Fruit fly (Drosophila melanogaster) whole organism, wandering third instar larva: ENCODE results near the gene CG13893.

Experiments used
- Abd-B ChIP-seq: fragments of >200 bp; optimal IDR thresholded peaks from 2 replicates; lab custom pipeline; 2017; ENCODE audit warnings: missing biosample characterization, missing genetic modification characterization
- Dfd ChIP-seq: fragments of >200 bp; optimal IDR thresholded peaks from 2 replicates; lab custom pipeline; 2017; ENCODE audit warnings: missing biosample characterization, missing genetic modification characterization
- Dif ChIP-seq: fragments of 200-275, 200-300 bp; sonication (Bioruptor generic); optimal IDR thresholded peaks from 2 replicates; lab custom pipeline; 2018; ENCODE audit warnings: missing biosample characterization, missing genetic modification characterization; ENCODE audit not compliant: partially characterized antibody
- HLH106 ChIP-seq: fragments of 200-800 bp; optimal IDR thresholded peaks from 3 replicates; lab custom pipeline; 2019; ENCODE audit warnings: missing biosample characterization, mild to moderate bottlenecking, missing genetic modification characterization, moderate library complexity
- Hnf4 ChIP-seq: fragments of 200-800 bp; sonication (Bioruptor generic); optimal IDR thresholded peaks from 2 replicates; lab custom pipeline; 2016; ENCODE audit warnings: missing biosample characterization, mild to moderate bottlenecking, missing genetic modification characterization
- Hr78 ChIP-seq: fragments of >200 bp; optimal IDR thresholded peaks from 2 replicates; lab custom pipeline; 2017; ENCODE audit warnings: missing biosample characterization, missing genetic modification characterization
- Hr83 ChIP-seq: fragments of 200-300 bp; sonication (Bioruptor generic); optimal IDR thresholded peaks from 2 replicates; lab custom pipeline; 2016; ENCODE audit warnings: missing biosample characterization, mild to moderate bottlenecking, missing genetic modification characterization, moderate library complexity; ENCODE audit not compliant: poor library complexity, severe bottlenecking
- Mio ChIP-seq: sonication (Bioruptor generic); optimal IDR thresholded peaks from 2 replicates; lab custom pipeline; 2016; ENCODE audit warnings: missing biosample characterization, missing genetic modification characterization
- N ChIP-seq: fragments of >200 bp; optimal IDR thresholded peaks from 2 replicates; lab custom pipeline; 2018; ENCODE audit warnings: missing biosample characterization, missing external identifiers, missing genetic modification characterization
- OdsH ChIP-seq: fragments of 200-800 bp; sonication (Bioruptor generic); optimal IDR thresholded peaks from 2 replicates; lab custom pipeline; 2016; ENCODE audit warnings: missing biosample characterization, mild to moderate bottlenecking, missing genetic modification characterization
- Rel ChIP-seq, 2 experiments: fragments of 200-800 bp; sonication (Bioruptor generic) in 1 of 2; optimal IDR thresholded peaks; 2 replicates in 1 of 2; 3 replicates in 1 of 2; lab custom pipeline; 2016 to 2019; ENCODE audit warnings: mild to moderate bottlenecking in 2 of 2, missing biosample characterization in 2 of 2, missing genetic modification characterization in 2 of 2, moderate library complexity in 1 of 2
- Sp1 ChIP-seq: fragments of 200-800 bp; sonication (Bioruptor generic); optimal IDR thresholded peaks from 3 replicates; lab custom pipeline; 2019; ENCODE audit warnings: missing biosample characterization, mild to moderate bottlenecking, missing genetic modification characterization, moderate library complexity
- br ChIP-seq: fragments of 200-800 bp; sonication (Bioruptor generic); optimal IDR thresholded peaks from 2 replicates; lab custom pipeline; 2016; ENCODE audit warnings: missing biosample characterization, missing genetic modification characterization
- dl ChIP-seq, 2 experiments: fragments of 175-275, 200-275 bp in 1 of 2; fragments of 200-275 bp in 1 of 2; sonication (Bioruptor generic); optimal IDR thresholded peaks; lab custom pipeline; 2018; ENCODE audit warnings: mild to moderate bottlenecking in 2 of 2, missing biosample characterization in 2 of 2, missing genetic modification characterization in 2 of 2, moderate library complexity in 2 of 2; ENCODE audit not compliant: partially characterized antibody in 2 of 2, insufficient read depth in 1 of 2
- dmrt93B ChIP-seq: fragments of 200-800 bp; sonication (Bioruptor generic); optimal IDR thresholded peaks from 2 replicates; lab custom pipeline; 2018; ENCODE audit warnings: missing biosample characterization, mild to moderate bottlenecking, missing genetic modification characterization
- dsf ChIP-seq: sonication (Bioruptor generic); optimal IDR thresholded peaks from 2 replicates; lab custom pipeline; 2016; ENCODE audit warnings: missing biosample characterization, missing genetic modification characterization, borderline replicate concordance
- ey ChIP-seq: fragments of 200-800 bp; sonication (Bioruptor generic); optimal IDR thresholded peaks from 2 replicates; lab custom pipeline; 2016; ENCODE audit warnings: missing biosample characterization, missing genetic modification characterization
- foxo ChIP-seq, 2 experiments: fragments of 200-800 bp; sonication (Bioruptor generic); optimal IDR thresholded peaks; 2 replicates in 1 of 2; 3 replicates in 1 of 2; lab custom pipeline; 2016 to 2017; ENCODE audit warnings: missing biosample characterization in 2 of 2, missing genetic modification characterization in 2 of 2
- h ChIP-seq: fragments of 200-800 bp; sonication (Bioruptor generic); optimal IDR thresholded peaks from 3 replicates; lab custom pipeline; 2016; ENCODE audit warnings: missing biosample characterization, mild to moderate bottlenecking, missing genetic modification characterization
- jim ChIP-seq: fragments of 175-275, 200-325 bp; sonication (Bioruptor generic); optimal IDR thresholded peaks from 2 replicates; lab custom pipeline; 2016; ENCODE audit warnings: missing biosample characterization, mild to moderate bottlenecking, missing genetic modification characterization
- lola ChIP-seq: fragments of >200 bp; optimal IDR thresholded peaks from 2 replicates; lab custom pipeline; 2017; ENCODE audit warnings: missing biosample characterization, missing genetic modification characterization
- psq ChIP-seq: fragments of 200-800 bp; sonication (Bioruptor generic); optimal IDR thresholded peaks from 3 replicates; lab custom pipeline; 2017; ENCODE audit warnings: missing biosample characterization, mild to moderate bottlenecking, missing genetic modification characterization, moderate library complexity
- rgr ChIP-seq: fragments of 200-800 bp; sonication (Bioruptor generic); optimal IDR thresholded peaks from 3 replicates; lab custom pipeline; 2016; ENCODE audit warnings: missing biosample characterization, mild to moderate bottlenecking, missing genetic modification characterization
- tai ChIP-seq: sonication (Bioruptor generic); optimal IDR thresholded peaks from 2 replicates; lab custom pipeline; 2016; ENCODE audit warnings: missing biosample characterization, missing genetic modification characterization
- usp ChIP-seq: fragments of >200 bp; optimal IDR thresholded peaks from 2 replicates; lab custom pipeline; 2017; ENCODE audit warnings: missing biosample characterization, missing genetic modification characterization
- woc ChIP-seq: sonication (Bioruptor generic); optimal IDR thresholded peaks from 2 replicates; lab custom pipeline; 2016; ENCODE audit warnings: missing biosample characterization, mild to moderate bottlenecking, missing genetic modification characterization

CG13893 gene

dm6 chr3L:640324-640974 lies 36.6 kb upstream of the CG13893 start (continued):
- peak; percentile 94 for TF ChIP-seq psq (GFP tag; lab: Kevin White, UChicago)
- peak; percentile 77 for TF ChIP-seq dmrt93B
- peak; percentile 92 for TF ChIP-seq OdsH (GFP tag; lab: Kevin White, UChicago)

dm6 chr3L:639460-640103 lies 35.8 kb upstream of the CG13893 start:
- TF ChIP-seq Hnf4 (no peak), Dfd (GFP tag; lab: Kevin White, UChicago) (peak; percentile 58), Dif (GFP tag; lab: Kevin White, UChicago) (peak; percentile 31)

- no peak for TF ChIP-seq dl (GFP tag; optimal IDR thresholded peaks at IDR 0.05; lab: Kevin White, UChicago; ENCODE audit: insufficient read depth in 1 of 2, partially characterized antibody in 2 of 2)
- TF ChIP-seq Hnf4 = no peak
- no peak for TF ChIP-seq usp (GFP tag; lab: Kevin White, UChicago)
- no peak for TF ChIP-seq rgr
- TF ChIP-seq dsf (GFP tag; lab: Kevin White, UChicago) = no peak
- no peak for TF ChIP-seq Dif (GFP tag; lab: Kevin White, UChicago)
- no peak for TF ChIP-seq woc (GFP tag; lab: Kevin White, UChicago)
- no peak for TF ChIP-seq N
- no peak for TF ChIP-seq br (GFP tag; lab: Kevin White, UChicago)
- peak; percentile 71 for TF ChIP-seq Sp1 (GFP tag; lab: Kevin White, UChicago)
- no peak for TF ChIP-seq h
- TF ChIP-seq psq (GFP tag; lab: Kevin White, UChicago) = no peak
- TF ChIP-seq Rel (GFP tag; optimal IDR thresholded peaks at IDR 0.05; lab: Kevin White, UChicago) = no peak
- TF ChIP-seq Rel (tag; optimal IDR thresholded peaks at IDR 0.05; lab: Kevin White, UChicago) = peak; percentile 37
- no peak for TF ChIP-seq lola (GFP tag; lab: Kevin White, UChicago)
These were observed 35.0 kb upstream of the CG13893 start for dm6 chr3L:638757-639353.

DNA sequence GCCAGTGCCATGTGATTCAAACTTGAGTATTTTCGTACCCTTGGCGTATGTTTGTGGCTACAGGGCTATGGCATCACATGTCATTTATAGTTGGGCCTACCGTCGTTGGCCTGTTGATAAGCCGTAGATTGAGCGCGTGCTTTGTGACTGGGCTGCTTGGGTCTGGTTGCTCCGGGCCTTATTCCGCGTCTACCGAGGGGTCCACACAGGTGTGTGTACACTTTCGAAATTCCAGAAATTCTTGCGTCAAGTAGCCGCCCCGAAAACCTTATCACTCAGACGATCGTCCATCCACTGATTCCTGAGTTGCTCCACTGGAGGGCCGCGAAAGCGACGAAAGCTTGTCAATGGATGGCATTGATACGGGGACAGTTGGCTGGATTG lies 34.2 kb upstream of the CG13893 start:
- TF ChIP-seq Hr78 (GFP tag; lab: Kevin White, UChicago) = no peak
- TF ChIP-seq foxo (GFP tag; optimal IDR thresholded peaks at IDR 0.05; lab: Kevin White, UChicago) = no peak
- TF ChIP-seq jim (GFP tag; lab: Kevin White, UChicago) = no peak
- no peak for TF ChIP-seq Mio (GFP tag; lab: Kevin White, UChicago)
- TF ChIP-seq dl (GFP tag; optimal IDR thresholded peaks at IDR 0.05; lab: Kevin White, UChicago; ENCODE audit: insufficient read depth in 1 of 2, partially characterized antibody in 2 of 2) = no peak
- TF ChIP-seq HLH106 = no peak
- TF ChIP-seq rgr = no peak
- TF ChIP-seq Hnf4 = no peak
- no peak for TF ChIP-seq ey (GFP tag; lab: Kevin White, UChicago)
- no peak for TF ChIP-seq tai (GFP tag; lab: Kevin White, UChicago)
- TF ChIP-seq Rel (GFP tag; optimal IDR thresholded peaks at IDR 0.05; lab: Kevin White, UChicago) = no peak
- no peak for TF ChIP-seq Rel (tag; optimal IDR thresholded peaks at IDR 0.05; lab: Kevin White, UChicago)
- TF ChIP-seq N = no peak
- no peak for TF ChIP-seq psq (GFP tag; lab: Kevin White, UChicago)
- TF ChIP-seq dmrt93B = no peak
- no peak for TF ChIP-seq usp (GFP tag; lab: Kevin White, UChicago)
- no peak for TF ChIP-seq Sp1 (GFP tag; lab: Kevin White, UChicago)
- no peak for TF ChIP-seq Abd-B (GFP tag; lab: Kevin White, UChicago)
- TF ChIP-seq Hr83 (GFP tag; lab: Kevin White, UChicago) = no peak
- no peak for TF ChIP-seq OdsH (GFP tag; lab: Kevin White, UChicago)
- no peak for TF ChIP-seq h
- TF ChIP-seq, all 38 proteins: peak for 0

dm6 chr3L:637329-638030 lies 33.7 kb upstream of the CG13893 start:
- TF ChIP-seq ey (GFP tag; lab: Kevin White, UChicago) (no peak), Rel (GFP tag; optimal IDR thresholded peaks at IDR 0.05; lab: Kevin White, UChicago) (no peak), Rel (tag; optimal IDR thresholded peaks at IDR 0.05; lab: Kevin White, UChicago) (peak; percentile 76)
- TF ChIP-seq, all 38 proteins: peak for 1
